Fruit fly (Drosophila melanogaster) whole organism, prepupa: ENCODE measurements around the gene Tbh.

Source experiments
- Blimp-1 ChIP-seq: fragments of 200-800 bp; sonication (Bioruptor generic); optimal IDR thresholded peaks from 3 replicates; lab custom pipeline; 2017; ENCODE audit warnings: missing biosample characterization, missing genetic modification characterization, mild to moderate bottlenecking, moderate library complexity, missing genetic modification reagents
- CG10669 ChIP-seq: fragments of 200-800 bp; sonication (Bioruptor generic); optimal IDR thresholded peaks from 3 replicates; lab custom pipeline; 2018; ENCODE audit warnings: missing biosample characterization, mild to moderate bottlenecking, missing genetic modification characterization, moderate library complexity
- CG15336 ChIP-seq: fragments of 200-800 bp; sonication (Bioruptor generic); IDR thresholded peaks from 2 replicates; pipeline ENCODE4 v1.3.6; 2022; ENCODE audit warnings: missing biosample characterization, missing genetic modification characterization
- CG3032 ChIP-seq: fragments of 200-800 bp; optimal IDR thresholded peaks from 2 replicates; lab custom pipeline; 2019; ENCODE audit warnings: missing biosample characterization, mild to moderate bottlenecking, missing genetic modification characterization, moderate library complexity
- CG34406 ChIP-seq: fragments of 200-800 bp; sonication (Bioruptor generic); optimal IDR thresholded peaks from 3 replicates; lab custom pipeline; 2016; ENCODE audit warnings: missing biosample characterization, missing genetic modification characterization
- CG3919 ChIP-seq: fragments of 200-800 bp; sonication (Bioruptor generic); optimal IDR thresholded peaks from 3 replicates; lab custom pipeline; 2016; ENCODE audit warnings: missing biosample characterization, missing genetic modification characterization
- CG4318 ChIP-seq: fragments of 200-800 bp; sonication (Bioruptor generic); optimal IDR thresholded peaks from 3 replicates; lab custom pipeline; 2017; ENCODE audit warnings: missing biosample characterization, mild to moderate bottlenecking, missing genetic modification characterization
- CG6163 ChIP-seq: fragments of 200-800 bp; sonication (Bioruptor generic); IDR thresholded peaks from 3 replicates; pipeline ENCODE4 v1.3.6; 2022; ENCODE audit warnings: missing biosample characterization, missing genetic modification characterization
- CG6792 ChIP-seq: fragments of 200-800 bp; sonication (Bioruptor generic); optimal IDR thresholded peaks from 3 replicates; lab custom pipeline; 2016; ENCODE audit warnings: missing biosample characterization, missing genetic modification characterization
- CG6854 ChIP-seq: fragments of 200-800 bp; sonication (Bioruptor generic); optimal IDR thresholded peaks from 2 replicates; lab custom pipeline; 2017; ENCODE audit warnings: missing biosample characterization, mild to moderate bottlenecking, missing genetic modification characterization
- CG7368 ChIP-seq: fragments of 200-800 bp; sonication (Bioruptor generic); optimal IDR thresholded peaks from 3 replicates; lab custom pipeline; 2016; ENCODE audit warnings: missing biosample characterization, missing genetic modification characterization
- CG8119 ChIP-seq: fragments of 200-800 bp; sonication (Bioruptor generic); IDR thresholded peaks from 3 replicates; pipeline ENCODE4 v1.3.6; 2022; ENCODE audit warnings: missing biosample characterization, missing genetic modification characterization
- CG8319 ChIP-seq: fragments of 200-800 bp; sonication (Bioruptor generic); optimal IDR thresholded peaks from 3 replicates; lab custom pipeline; 2016; ENCODE audit warnings: missing biosample characterization, missing genetic modification characterization
- Eip75B ChIP-seq: fragments of 200-800 bp; sonication (Bioruptor generic); optimal IDR thresholded peaks from 3 replicates; lab custom pipeline; 2016; ENCODE audit warnings: missing biosample characterization, missing genetic modification characterization
- Ets21C ChIP-seq: fragments of 200-800 bp; sonication (Bioruptor generic); optimal IDR thresholded peaks from 3 replicates; lab custom pipeline; 2016; ENCODE audit warnings: missing biosample characterization, missing genetic modification characterization
- Ets96B ChIP-seq: fragments of 200-800 bp; optimal IDR thresholded peaks from 2 replicates; lab custom pipeline; 2019; ENCODE audit warnings: missing biosample characterization, mild to moderate bottlenecking, missing genetic modification characterization, moderate library complexity
- Gug ChIP-seq: fragments of 200-800 bp; sonication (Bioruptor generic); IDR thresholded peaks from 2 replicates; pipeline ENCODE4 v1.3.6; 2022; ENCODE audit warnings: missing biosample characterization, missing genetic modification characterization
- Hr38 ChIP-seq: sonication (Bioruptor generic); optimal IDR thresholded peaks from 2 replicates; lab custom pipeline; 2016; ENCODE audit warnings: missing biosample characterization, missing genetic modification characterization
- Hr39 ChIP-seq: fragments of 200-800 bp; sonication (Bioruptor generic); optimal IDR thresholded peaks from 2 replicates; lab custom pipeline; 2016; ENCODE audit warnings: missing biosample characterization, missing genetic modification characterization
- Hr4 ChIP-seq: fragments of 200-800 bp; sonication (Bioruptor generic); optimal IDR thresholded peaks from 3 replicates; lab custom pipeline; 2016; ENCODE audit warnings: missing biosample characterization, missing genetic modification characterization
- Lpt ChIP-seq: fragments of 200-800 bp; sonication (Bioruptor generic); optimal IDR thresholded peaks from 3 replicates; lab custom pipeline; 2016; ENCODE audit warnings: missing biosample characterization, missing genetic modification characterization
- OdsH ChIP-seq: fragments of 200-800 bp; sonication (Bioruptor generic); optimal IDR thresholded peaks from 3 replicates; lab custom pipeline; 2016; ENCODE audit warnings: missing biosample characterization, missing genetic modification characterization
- Sox15 ChIP-seq: fragments of 200-800 bp; sonication (Bioruptor generic); optimal IDR thresholded peaks from 3 replicates; lab custom pipeline; 2016; ENCODE audit warnings: missing biosample characterization, missing genetic modification characterization
- acj6 ChIP-seq: fragments of 200-800 bp; sonication (Bioruptor generic); optimal IDR thresholded peaks from 3 replicates; lab custom pipeline; 2016; ENCODE audit warnings: missing biosample characterization, missing genetic modification characterization
- cyc ChIP-seq: fragments of 200-800 bp; sonication (Bioruptor generic); optimal IDR thresholded peaks from 3 replicates; lab custom pipeline; 2016; ENCODE audit warnings: missing biosample characterization, missing genetic modification characterization
- dac ChIP-seq: fragments of 200-800 bp; sonication (Bioruptor generic); optimal IDR thresholded peaks from 2 replicates; lab custom pipeline; 2017; ENCODE audit warnings: missing biosample characterization, mild to moderate bottlenecking, missing genetic modification characterization
- dsx ChIP-seq: fragments of 200-800 bp; optimal IDR thresholded peaks from 3 replicates; lab custom pipeline; 2019; ENCODE audit warnings: missing biosample characterization, mild to moderate bottlenecking, missing genetic modification characterization, moderate library complexity; ENCODE audit not compliant: poor library complexity, severe bottlenecking
- eg ChIP-seq: fragments of 200-800 bp; sonication (Bioruptor generic); IDR thresholded peaks from 3 replicates; pipeline ENCODE4 v1.3.6; 2022; ENCODE audit warnings: missing biosample characterization, missing genetic modification characterization
- fd59A ChIP-seq: fragments of 200-800 bp; sonication (Bioruptor generic); optimal IDR thresholded peaks from 2 replicates; lab custom pipeline; 2017; ENCODE audit warnings: missing biosample characterization, mild to moderate bottlenecking, missing genetic modification characterization, missing genetic modification reagents
- fd85E ChIP-seq: fragments of 200-800 bp; sonication (Bioruptor generic); optimal IDR thresholded peaks from 3 replicates; lab custom pipeline; 2016; ENCODE audit warnings: missing biosample characterization, missing genetic modification characterization
- pdm3 ChIP-seq: fragments of 200-800 bp; sonication (Bioruptor generic); optimal IDR thresholded peaks from 3 replicates; lab custom pipeline; 2016; ENCODE audit warnings: missing biosample characterization, missing genetic modification characterization
- spab ChIP-seq: fragments of 200-800 bp; sonication (Bioruptor generic); optimal IDR thresholded peaks from 2 replicates; lab custom pipeline; 2017; ENCODE audit warnings: missing biosample characterization, mild to moderate bottlenecking, missing genetic modification characterization, missing genetic modification reagents
- ss ChIP-seq, 2 experiments: fragments of 200-800 bp; sonication (Bioruptor generic); optimal IDR thresholded peaks; 2 replicates in 1 of 2; 3 replicates in 1 of 2; lab custom pipeline; 2017 to 2018; ENCODE audit warnings: mild to moderate bottlenecking in 2 of 2, missing biosample characterization in 2 of 2, missing genetic modification characterization in 2 of 2, moderate library complexity in 1 of 2
- svp ChIP-seq: fragments of 200-800 bp; sonication (Bioruptor generic); peaks from one replicate; lab custom pipeline; 2016; ENCODE audit warnings: missing biosample characterization, missing genetic modification characterization
- topi ChIP-seq: fragments of 200-800 bp; sonication (Bioruptor generic); optimal IDR thresholded peaks from 3 replicates; lab custom pipeline; 2016; ENCODE audit warnings: missing biosample characterization, missing genetic modification characterization
- vri ChIP-seq: fragments of 200-800 bp; sonication (Bioruptor generic); optimal IDR thresholded peaks from 3 replicates; lab custom pipeline; 2016; ENCODE audit warnings: missing biosample characterization, mild to moderate bottlenecking, missing genetic modification characterization

Gene Tbh

dm6 chrX:7946858-7947313 lies 48.6 kb upstream of the Tbh start, which contains the start of gene orion (continued):
- TF ChIP-seq Hr38 (GFP tag; lab: Kevin White, UChicago) (no peak), CG8119 (GFP tag; lab: Robert Waterston, UW) (peak; percentile 73), CG6163 (GFP tag; lab: Robert Waterston, UW) (peak; percentile 86), Hr39 (GFP tag; lab: Kevin White, UChicago) (no peak), OdsH (GFP tag; lab: Kevin White, UChicago) (no peak), Ets21C (GFP tag; lab: Kevin White, UChicago) (no peak), CG6854 (GFP tag; lab: Kevin White, UChicago) (no peak), fd59A (GFP tag; lab: Kevin White, UChicago) (peak; percentile 32), CG7368 (GFP tag; lab: Kevin White, UChicago) (peak; percentile 9), dac (peak; percentile 55), Eip75B (GFP tag; lab: Kevin White, UChicago) (no peak)

dm6 chrX:7955890-7956289 lies 39.6 kb upstream of the Tbh start, which contains the start of the genes CG15332 and CG15330:
CG15332 (minus strand) TSS chrX:7955990.
CG15330 (plus strand) TSS chrX:7956064.
- no peak for TF ChIP-seq svp (GFP tag; lab: Kevin White, UChicago)
- no peak for TF ChIP-seq vri (GFP tag; lab: Kevin White, UChicago)
- TF ChIP-seq pdm3 (GFP tag; lab: Kevin White, UChicago) = no peak
- no peak for TF ChIP-seq Ets96B (tag; lab: Kevin White, UChicago)
- TF ChIP-seq eg (GFP tag; lab: Robert Waterston, UW) = no peak
- no peak for TF ChIP-seq fd85E (GFP tag; lab: Kevin White, UChicago)
- no peak for TF ChIP-seq Gug
- no peak for TF ChIP-seq Hr39 (GFP tag; lab: Kevin White, UChicago)
- TF ChIP-seq Sox15 (GFP tag; lab: Kevin White, UChicago) = no peak
- TF ChIP-seq CG3032 (tag; lab: Kevin White, UChicago) = no peak

- TF ChIP-seq Eip75B (GFP tag; lab: Kevin White, UChicago) (no peak), CG6163 (GFP tag; lab: Robert Waterston, UW) (peak; percentile 38; the same call in 1 of the 3 replicates)
These were observed 36.5 kb upstream of the Tbh start for dm6 chrX:7959025-7959424.

dm6 chrX:7959512-7959911 lies 36.0 kb upstream of the Tbh start:
- TF ChIP-seq topi (GFP tag; lab: Kevin White, UChicago) = no peak
- TF ChIP-seq Lpt (GFP tag; lab: Kevin White, UChicago) = no peak
- no peak for TF ChIP-seq CG6854 (GFP tag; lab: Kevin White, UChicago)
- no peak for TF ChIP-seq CG8319 (GFP tag; lab: Kevin White, UChicago)
- TF ChIP-seq dsx (GFP tag; lab: Kevin White, UChicago) = no peak

dm6 chrX:7960988-7961387 lies 34.5 kb upstream of the Tbh start:
- no peak for TF ChIP-seq pdm3 (GFP tag; lab: Kevin White, UChicago)
- TF ChIP-seq svp (GFP tag; lab: Kevin White, UChicago) = peak; percentile 71
- no peak for TF ChIP-seq CG4318 (GFP tag; lab: Kevin White, UChicago)

- TF ChIP-seq dsx (GFP tag; lab: Kevin White, UChicago) = no peak
- TF ChIP-seq svp (GFP tag; lab: Kevin White, UChicago) = peak; percentile 40
These were observed 31.8 kb upstream of the Tbh start, which contains the start of gene sn for dm6 chrX:7963724-7964123. sn (plus strand) TSS chrX:7964024.

dm6 chrX:7965761-7966555 lies 29.5 kb upstream of the Tbh start:
- TF ChIP-seq CG15336 (GFP tag; lab: Robert Waterston, UW) = peak; percentile 39
- TF ChIP-seq vri (GFP tag; lab: Kevin White, UChicago) = no peak
- TF ChIP-seq Blimp-1 (GFP tag; lab: Kevin White, UChicago) = no peak
- TF ChIP-seq Hr4 (GFP tag; lab: Kevin White, UChicago) = no peak
- TF ChIP-seq dac = no peak
- TF ChIP-seq spab (GFP tag; lab: Kevin White, UChicago) = no peak
- TF ChIP-seq ss (GFP tag; optimal IDR thresholded peaks at IDR 0.05; lab: Kevin White, UChicago) = no peak
- no peak for TF ChIP-seq cyc (GFP tag; lab: Kevin White, UChicago)
- no peak for TF ChIP-seq CG8319 (GFP tag; lab: Kevin White, UChicago)
- no peak for TF ChIP-seq CG10669 (GFP tag; lab: Kevin White, UChicago)
- no peak for TF ChIP-seq CG34406
- TF ChIP-seq eg (GFP tag; lab: Robert Waterston, UW) = peak; percentile 68; the same call in 2 of the 3 replicates
- TF ChIP-seq CG3919 (GFP tag; lab: Kevin White, UChicago) = peak; percentile 20
- no peak for TF ChIP-seq acj6 (GFP tag; lab: Kevin White, UChicago)
- TF ChIP-seq Sox15 (GFP tag; lab: Kevin White, UChicago) = no peak
- no peak for TF ChIP-seq Lpt (GFP tag; lab: Kevin White, UChicago)
- no peak for TF ChIP-seq CG6792 (GFP tag; lab: Kevin White, UChicago)
